Fruit fly (Drosophila melanogaster) whole organism, embryonic: ENCODE measurements around the gene GNBP1.

Source experiments
- BEAF-32 ChIP-seq: fragments of 200-800 bp; sonication (Bioruptor generic); optimal IDR thresholded peaks from 3 replicates; lab custom pipeline; 2017; ENCODE audit warnings: missing biosample characterization, missing genetic modification characterization, mild to moderate bottlenecking, moderate library complexity, missing genetic modification reagents
- Bdp1 ChIP-seq: fragments of 200-800 bp; sonication (Bioruptor generic); optimal IDR thresholded peaks from 3 replicates; lab custom pipeline; 2016; ENCODE audit warnings: missing biosample characterization, missing genetic modification characterization
- CG10321 ChIP-seq: fragments of 200-800 bp; sonication (Bioruptor generic); IDR thresholded peaks from 2 replicates; pipeline ENCODE4 v1.3.6; 2022; ENCODE audit warnings: missing biosample characterization, missing genetic modification characterization
- CG11504 ChIP-seq: fragments of 200-800 bp; sonication (Bioruptor generic); optimal IDR thresholded peaks from 3 replicates; lab custom pipeline; 2019; ENCODE audit warnings: missing biosample characterization, mild to moderate bottlenecking, missing genetic modification characterization, moderate library complexity
- CG12659 ChIP-seq: fragments of 200-800 bp; sonication (Bioruptor generic); optimal IDR thresholded peaks from 3 replicates; lab custom pipeline; 2017; ENCODE audit warnings: mild to moderate bottlenecking, missing biosample characterization, missing genetic modification reagents, missing genetic modification characterization
- CG12744 ChIP-seq: fragments of 200-800 bp; sonication (Bioruptor generic); optimal IDR thresholded peaks from 2 replicates; lab custom pipeline; 2016; ENCODE audit warnings: missing biosample characterization, missing genetic modification characterization
- CG14441 ChIP-seq: fragments of 200-800 bp; sonication (Bioruptor generic); IDR thresholded peaks from 2 replicates; pipeline ENCODE4 v1.3.6; 2022; ENCODE audit warnings: missing biosample characterization, missing genetic modification characterization
- CG14965 ChIP-seq: fragments of 200-800 bp; sonication (Bioruptor generic); optimal IDR thresholded peaks from 2 replicates; lab custom pipeline; 2016; ENCODE audit warnings: missing biosample characterization, missing genetic modification characterization, borderline replicate concordance
- CG1603 ChIP-seq: fragments of 200-800 bp; sonication (Bioruptor generic); optimal IDR thresholded peaks from 2 replicates; lab custom pipeline; 2019; ENCODE audit warnings: missing biosample characterization, mild to moderate bottlenecking, missing genetic modification characterization, moderate library complexity
- CG17385 ChIP-seq: fragments of 200-800 bp; sonication (Bioruptor generic); optimal IDR thresholded peaks from 3 replicates; lab custom pipeline; 2018; ENCODE audit warnings: missing biosample characterization, mild to moderate bottlenecking, missing genetic modification characterization
- CG2120 ChIP-seq: fragments of 200-800 bp; sonication (Bioruptor generic); optimal IDR thresholded peaks from 3 replicates; lab custom pipeline; 2016; ENCODE audit warnings: missing biosample characterization, missing genetic modification characterization
- CG2875 ChIP-seq: fragments of 200-800 bp; sonication (Bioruptor generic); optimal IDR thresholded peaks from 2 replicates; lab custom pipeline; 2017; ENCODE audit warnings: missing biosample characterization, mild to moderate bottlenecking, missing genetic modification characterization, missing genetic modification reagents
- CG32532 ChIP-seq: fragments of 200-800 bp; sonication (Bioruptor generic); IDR thresholded peaks from 2 replicates; pipeline ENCODE4 v1.3.6; 2022; ENCODE audit warnings: missing biosample characterization, missing genetic modification characterization
- CG34224 ChIP-seq: fragments of 200-800 bp; sonication (Bioruptor generic); IDR thresholded peaks from 3 replicates; pipeline ENCODE4 v1.3.6; 2022; ENCODE audit warnings: missing biosample characterization, missing genetic modification characterization; ENCODE audit not compliant: partially characterized antibody
- CG34376 ChIP-seq: fragments of 200-800 bp; sonication (Bioruptor generic); optimal IDR thresholded peaks from 2 replicates; lab custom pipeline; 2018; ENCODE audit warnings: missing biosample characterization, mild to moderate bottlenecking, missing genetic modification characterization
- CG3847 ChIP-seq: fragments of 200-800 bp; sonication (Bioruptor generic); IDR thresholded peaks from 2 replicates; pipeline ENCODE4 v1.3.6; 2022; ENCODE audit warnings: missing biosample characterization, missing genetic modification characterization
- CG4424 ChIP-seq: fragments of 200-800 bp; sonication (Bioruptor generic); optimal IDR thresholded peaks from 3 replicates; lab custom pipeline; 2016; ENCODE audit warnings: missing biosample characterization, missing genetic modification characterization
- CG6765 ChIP-seq: fragments of 200-800 bp; sonication (Bioruptor generic); optimal IDR thresholded peaks from 3 replicates; lab custom pipeline; 2017; ENCODE audit warnings: missing biosample characterization, mild to moderate bottlenecking, missing genetic modification characterization
- CG8765 ChIP-seq: fragments of 200-800 bp; sonication (Bioruptor generic); IDR thresholded peaks from 2 replicates; pipeline ENCODE4 v1.3.6; 2022; ENCODE audit warnings: missing biosample characterization, missing genetic modification characterization
- CG8924 ChIP-seq: fragments of 200-800 bp; optimal IDR thresholded peaks from 3 replicates; lab custom pipeline; 2019; ENCODE audit warnings: missing biosample characterization, mild to moderate bottlenecking, missing genetic modification characterization, moderate library complexity
- CG9727 ChIP-seq: fragments of 200-800 bp; sonication (Bioruptor generic); optimal IDR thresholded peaks from 3 replicates; lab custom pipeline; 2017; ENCODE audit warnings: missing biosample characterization, mild to moderate bottlenecking, missing genetic modification characterization
- CTCF ChIP-seq: fragments of 200-800 bp; sonication (Bioruptor generic); optimal IDR thresholded peaks from 2 replicates; lab custom pipeline; 2017; ENCODE audit warnings: missing biosample characterization, mild to moderate bottlenecking, missing genetic modification characterization, moderate library complexity
- Dp ChIP-seq: fragments of 200-800 bp; sonication (Bioruptor generic); optimal IDR thresholded peaks from 2 replicates; lab custom pipeline; 2018; ENCODE audit warnings: missing biosample characterization, mild to moderate bottlenecking, missing genetic modification characterization, moderate library complexity
- Eip74EF ChIP-seq, 2 experiments: fragments of 200-800 bp in 1 of 2; fragments of >200 bp in 1 of 2; sonication (Bioruptor generic) in 1 of 2; optimal IDR thresholded peaks; 2 replicates each; lab custom pipeline; 2017 to 2019; ENCODE audit warnings: missing biosample characterization in 2 of 2, missing genetic modification characterization in 2 of 2, mild to moderate bottlenecking in 1 of 2, moderate library complexity in 1 of 2
- MTF-1 ChIP-seq: fragments of 200-800 bp; sonication (Bioruptor generic); optimal IDR thresholded peaks from 2 replicates; lab custom pipeline; 2018; ENCODE audit warnings: missing biosample characterization, mild to moderate bottlenecking, missing genetic modification characterization, borderline replicate concordance
- Opbp ChIP-seq: fragments of 200-800 bp; sonication (Bioruptor generic); IDR thresholded peaks from 3 replicates; pipeline ENCODE4 v1.3.6; 2022; ENCODE audit warnings: missing biosample characterization, missing genetic modification characterization; ENCODE audit not compliant: partially characterized antibody
- Ravus ChIP-seq: fragments of 200-800 bp; sonication (Bioruptor generic); IDR thresholded peaks from 2 replicates; pipeline ENCODE4 v1.3.6; 2022; ENCODE audit warnings: missing biosample characterization, missing genetic modification characterization
- Scr ChIP-seq: fragments of 200-800 bp; sonication (Bioruptor generic); IDR thresholded peaks from 2 replicates; pipeline ENCODE4 v1.3.6; 2022; ENCODE audit warnings: missing biosample characterization, missing genetic modification characterization; ENCODE audit not compliant: partially characterized antibody
- Trl ChIP-seq, 3 experiments: fragments of >200 bp in 2 of 3; fragments of 200-800 bp in 1 of 3; sonication (Bioruptor generic) in 1 of 3; optimal IDR thresholded peaks; 2 replicates in 1 of 3; 3 replicates in 2 of 3; lab custom pipeline; 2016 to 2017; ENCODE audit warnings: missing biosample characterization in 1 of 3, missing genetic modification characterization in 1 of 3
- Usf ChIP-seq: fragments of 200-800 bp; sonication (Bioruptor generic); optimal IDR thresholded peaks from 2 replicates; lab custom pipeline; 2017; ENCODE audit warnings: missing genotype, missing biosample characterization, missing genetic modification characterization
- Vsx1 ChIP-seq: fragments of 200-800 bp; sonication (Bioruptor generic); optimal IDR thresholded peaks from 2 replicates; lab custom pipeline; 2017; ENCODE audit warnings: missing biosample characterization, mild to moderate bottlenecking, missing genetic modification characterization, missing genetic modification reagents
- ara ChIP-seq: fragments of 200-800 bp; sonication (Bioruptor generic); IDR thresholded peaks from 2 replicates; pipeline ENCODE4 v1.3.6; 2022; ENCODE audit warnings: missing biosample characterization, missing genetic modification characterization
- crp ChIP-seq, 2 experiments: fragments of 200-800 bp; sonication (Bioruptor generic); optimal IDR thresholded peaks; 2 replicates in 1 of 2; 3 replicates in 1 of 2; lab custom pipeline; 2017; ENCODE audit warnings: missing biosample characterization in 2 of 2, missing genetic modification characterization in 2 of 2, mild to moderate bottlenecking in 1 of 2, moderate library complexity in 1 of 2
- dimm ChIP-seq: fragments of 200-800 bp; sonication (Bioruptor generic); IDR thresholded peaks from 2 replicates; pipeline ENCODE4 v1.3.6; 2022; ENCODE audit warnings: missing biosample characterization, missing genetic modification characterization
- dm ChIP-seq: fragments of 200-800 bp; sonication (Bioruptor generic); optimal IDR thresholded peaks from 3 replicates; lab custom pipeline; 2016; ENCODE audit warnings: missing biosample characterization, missing genetic modification characterization
- exex ChIP-seq: fragments of 200-800 bp; sonication (Bioruptor generic); optimal IDR thresholded peaks from 4 replicates; lab custom pipeline; 2018; ENCODE audit warnings: missing biosample characterization, mild to moderate bottlenecking, missing genetic modification characterization, moderate library complexity
- gce ChIP-seq: fragments of 200-800 bp; sonication (Bioruptor generic); IDR thresholded peaks from 3 replicates; pipeline ENCODE4 v1.3.6; 2022; ENCODE audit warnings: missing biosample characterization, missing genetic modification characterization
- grn ChIP-seq: fragments of 200-800 bp; sonication (Bioruptor generic); optimal IDR thresholded peaks from 3 replicates; lab custom pipeline; 2017; ENCODE audit warnings: missing biosample characterization, missing genetic modification characterization
- ham ChIP-seq: fragments of 200-800 bp; sonication (Bioruptor generic); IDR thresholded peaks from 2 replicates; pipeline ENCODE4 v1.3.6; 2022; ENCODE audit warnings: missing biosample characterization, missing genetic modification characterization
- insv ChIP-seq, 2 experiments: fragments of 200-800 bp; sonication (Bioruptor generic); optimal IDR thresholded peaks; 3 replicates each; lab custom pipeline; 2016 to 2018; ENCODE audit warnings: missing biosample characterization in 2 of 2, missing genetic modification characterization in 2 of 2
- mirr ChIP-seq: fragments of 200-800 bp; sonication (Bioruptor generic); optimal IDR thresholded peaks from 3 replicates; lab custom pipeline; 2018; ENCODE audit warnings: missing biosample characterization, mild to moderate bottlenecking, missing genetic modification characterization
- row ChIP-seq: fragments of 200-800 bp; sonication (Bioruptor generic); IDR thresholded peaks from 3 replicates; pipeline ENCODE4 v1.3.6; 2022; ENCODE audit warnings: missing biosample characterization, missing genetic modification characterization
- sob ChIP-seq: fragments of 200-800 bp; sonication (Bioruptor generic); IDR thresholded peaks from 2 replicates; pipeline ENCODE4 v1.3.6; 2022; ENCODE audit warnings: missing biosample characterization, missing genetic modification characterization
- sqz ChIP-seq: fragments of 200-800 bp; sonication (Bioruptor generic); optimal IDR thresholded peaks from 3 replicates; lab custom pipeline; 2018; ENCODE audit warnings: missing biosample characterization, mild to moderate bottlenecking, missing genetic modification characterization
- sr ChIP-seq: fragments of 200-800 bp; sonication (Bioruptor generic); IDR thresholded peaks from 3 replicates; pipeline ENCODE4 v1.3.6; 2022; ENCODE audit warnings: missing biosample characterization, missing genetic modification characterization
- trem ChIP-seq: fragments of 200-800 bp; optimal IDR thresholded peaks from 3 replicates; lab custom pipeline; 2019; ENCODE audit warnings: missing biosample characterization, mild to moderate bottlenecking, missing genetic modification characterization, moderate library complexity
- zen ChIP-seq: fragments of 200-800 bp; sonication (Bioruptor generic); optimal IDR thresholded peaks from 3 replicates; lab custom pipeline; 2018; ENCODE audit warnings: missing biosample characterization, mild to moderate bottlenecking, missing genetic modification characterization, moderate library complexity
- zfh2 ChIP-seq: fragments of 200-800 bp; sonication (Bioruptor generic); optimal IDR thresholded peaks from 2 replicates; lab custom pipeline; 2016; ENCODE audit warnings: missing biosample characterization, missing genetic modification characterization

GNBP1 gene

DNA sequence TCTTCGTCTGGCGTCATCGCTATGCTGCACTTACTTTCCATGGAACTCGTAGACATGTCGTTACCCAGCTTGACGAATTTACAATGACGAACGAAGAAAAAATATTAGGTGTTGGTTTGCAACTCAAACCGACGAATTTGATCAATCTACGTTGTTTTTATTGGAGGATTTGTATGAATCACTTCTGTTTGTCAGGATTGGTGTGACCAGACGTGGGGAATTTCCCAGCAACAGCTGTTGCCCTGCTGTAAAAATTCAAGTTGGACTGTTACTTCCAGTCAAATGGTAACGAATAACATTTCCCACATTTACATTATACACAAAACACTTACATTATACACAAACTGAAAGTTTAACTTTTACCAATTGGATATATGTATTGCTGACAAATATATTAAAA is 8.2 kb downstream of the GNBP1 start, which contains the start of gene Chmp1 (continued):
- TF ChIP-seq sob (GFP tag; lab: Robert Waterston, UW) (no peak), CG8924 (tag; lab: Kevin White, UChicago) (no peak), row (GFP tag; lab: Robert Waterston, UW) (no peak), dimm (GFP tag; lab: Robert Waterston, UW) (no peak), insv (GFP tag; optimal IDR thresholded peaks at IDR 0.05; lab: Kevin White, UChicago) (peak in 1 of 2 experiments; percentile 93), Opbp (GFP tag; lab: Robert Waterston, UW) (no peak; the same call in 2 of the 3 replicates), Eip74EF (GFP tag; optimal IDR thresholded peaks at IDR 0.05; lab: Kevin White, UChicago) (no peak), CG2120 (GFP tag; lab: Kevin White, UChicago) (no peak), sqz (GFP tag; lab: Kevin White, UChicago) (no peak), Usf (GFP tag; lab: Kevin White, UChicago) (no peak), CG34224 (GFP tag; lab: Robert Waterston, UW) (peak; percentile 11; the same call in 1 of the 3 replicates), CG12659 (GFP tag; lab: Kevin White, UChicago) (no peak), Dp (peak; percentile 9), CTCF (GFP tag; lab: Kevin White, UChicago) (peak; percentile 66), gce (GFP tag; lab: Robert Waterston, UW) (no peak), Ravus (GFP tag; lab: Robert Waterston, UW) (no peak), MTF-1 (GFP tag; lab: Kevin White, UChicago) (no peak)

DNA sequence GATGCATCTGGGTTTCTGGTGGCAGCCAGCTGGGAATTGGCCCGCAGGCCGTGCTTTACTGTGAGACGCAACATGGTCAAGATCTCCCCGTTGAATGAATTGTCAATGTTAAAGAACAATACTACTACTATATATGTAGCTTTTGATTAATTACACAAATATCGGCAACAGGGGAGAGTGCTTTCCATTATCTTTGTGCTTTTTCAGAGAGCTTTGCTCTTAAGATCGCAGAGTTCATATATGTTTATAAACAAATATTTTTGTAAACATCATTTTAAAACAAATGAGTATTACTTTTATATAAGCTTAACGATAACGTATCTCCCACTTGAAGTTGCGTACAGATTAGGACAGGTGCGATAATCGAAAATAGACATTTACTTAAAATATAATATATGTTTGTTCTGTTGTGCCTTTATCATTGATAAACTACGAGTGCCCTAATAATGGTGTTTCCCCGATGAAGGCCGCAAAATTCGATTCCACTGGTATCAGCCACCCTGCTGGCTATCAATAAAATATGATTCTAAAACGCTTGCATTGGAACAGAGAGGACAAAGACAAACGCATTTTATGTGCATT is 10.7 kb downstream of the GNBP1 start, which contains the start of gene Cyp12c1:
Cyp12c1 (minus strand) TSS at position 100 of the 582 bp plus-strand sequence.
- TF ChIP-seq Vsx1 (GFP tag; lab: Kevin White, UChicago) (peak; percentile 74), CG14441 (GFP tag; lab: Robert Waterston, UW) (0 out of 2 replicates have a peak, but pooled peaks have one; percentile 22), BEAF-32 (GFP tag; lab: Kevin White, UChicago) (peak; percentile 24), CG1603 (peak; percentile 11), CG10321 (GFP tag; lab: Robert Waterston, UW) (no peak), exex (tag; lab: Kevin White, UChicago) (peak; percentile 97), mirr (GFP tag; lab: Kevin White, UChicago) (peak; percentile 4), ham (no peak), CG11504 (peak; percentile 88), Trl (optimal IDR thresholded peaks at IDR 0.05; lab: Kevin White, UChicago) (peak in 1 of 2 experiments; percentile 5), Trl (GFP tag; optimal IDR thresholded peaks at IDR 0.05; lab: Kevin White, UChicago) (no peak), trem (tag; lab: Kevin White, UChicago) (no peak), dm (GFP tag; lab: Kevin White, UChicago) (no peak), grn (peak; percentile 79), CG34376 (GFP tag; lab: Kevin White, UChicago) (peak; percentile 7), CG9727 (GFP tag; lab: Kevin White, UChicago) (no peak)

DNA sequence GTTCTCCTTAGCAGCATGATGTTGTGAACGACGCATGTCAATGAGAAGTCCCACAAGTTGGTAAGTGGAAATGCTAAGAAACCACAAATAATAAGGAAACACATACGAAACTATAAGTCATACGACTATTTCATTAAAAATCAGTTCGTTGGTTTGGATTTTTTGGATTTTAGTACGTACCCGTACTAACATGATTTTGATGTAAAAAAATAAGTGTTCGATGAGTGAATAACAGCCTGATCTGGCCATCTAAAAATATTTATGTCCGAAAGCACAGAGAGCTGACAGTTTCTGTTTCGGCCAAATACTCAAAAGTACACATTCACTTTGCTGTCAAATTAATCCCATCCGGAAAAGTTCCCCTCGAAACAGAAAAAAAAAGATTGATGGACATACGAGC is 18.3 kb downstream of the GNBP1 start, which contains the start of gene CG6893:
CG6893 (plus strand) TSS at position 301 of the 400 bp plus-strand sequence.
- TF ChIP-seq CG8765 (GFP tag; lab: Robert Waterston, UW) (no peak), CG12744 (GFP tag; lab: Kevin White, UChicago) (no peak), sr (no peak), CG4424 (no peak), CG14965 (GFP tag; lab: Kevin White, UChicago) (no peak), CG32532 (GFP tag; lab: Robert Waterston, UW) (no peak), zen (tag; lab: Kevin White, UChicago) (no peak), CG2875 (GFP tag; lab: Kevin White, UChicago) (no peak), crp (GFP tag; optimal IDR thresholded peaks at IDR 0.05; lab: Kevin White, UChicago) (no peak), CG17385 (GFP tag; lab: Kevin White, UChicago) (no peak), Bdp1 (GFP tag; lab: Kevin White, UChicago) (no peak), CG6765 (no peak), Scr (GFP tag; lab: Robert Waterston, UW) (no peak), CG3847 (GFP tag; lab: Robert Waterston, UW) (no peak), ara (GFP tag; lab: Robert Waterston, UW) (no peak), zfh2 (GFP tag; lab: Kevin White, UChicago) (no peak)
